Worm (Caenorhabditis elegans) whole organism, mixed stage, embryonic: Measurements from ENCODE around the gene F08G12.5.

Source experiments
- lin-13 ChIP-seq: fragments of 150-350 bp; optimal IDR thresholded peaks from 2 replicates; lab custom pipeline; 2014; ENCODE audit warnings: missing biosample characterization, missing genetic modification characterization
- lin-32 ChIP-seq: fragments of 200-800 bp; sonication (Bioruptor generic); optimal IDR thresholded peaks from 2 replicates; lab custom pipeline; 2018; ENCODE audit warnings: mild to moderate bottlenecking, missing genetic modification characterization, missing compliant biosample characterization
- lsy-2 ChIP-seq: fragments of 150-350 bp; optimal IDR thresholded peaks from 2 replicates; lab custom pipeline; 2014; ENCODE audit warnings: missing biosample characterization, missing genetic modification characterization
- nhr-237 ChIP-seq: fragments of 150-350 bp; optimal IDR thresholded peaks from 2 replicates; lab custom pipeline; 2014; ENCODE audit warnings: missing biosample characterization, missing genetic modification characterization
- nhr-28 ChIP-seq: fragments of 150-350 bp; optimal IDR thresholded peaks from 2 replicates; lab custom pipeline; 2014; ENCODE audit warnings: missing biosample characterization, missing genetic modification characterization
- pha-4 ChIP-seq: fragments of 150-350 bp; optimal IDR thresholded peaks from 2 replicates; lab custom pipeline; 2018; ENCODE audit warnings: missing biosample characterization, missing genetic modification reagents, missing genetic modification characterization
- sem-2 ChIP-seq: fragments of 200-800 bp; sonication (Bioruptor generic); optimal IDR thresholded peaks from 2 replicates; lab custom pipeline; 2018; ENCODE audit warnings: mild to moderate bottlenecking, missing genetic modification characterization, missing compliant biosample characterization
- snpc-4 ChIP-seq: fragments of 150-350 bp; optimal IDR thresholded peaks from 2 replicates; lab custom pipeline; 2014; ENCODE audit warnings: missing biosample characterization, missing genetic modification characterization
- tbx-8 ChIP-seq: fragments of 200-800 bp; sonication (Bioruptor generic); optimal IDR thresholded peaks from 2 replicates; lab custom pipeline; 2018; ENCODE audit warnings: mild to moderate bottlenecking, missing genetic modification characterization, moderate library complexity, missing compliant biosample characterization
- unc-39 ChIP-seq: fragments of 150-350 bp; optimal IDR thresholded peaks from 2 replicates; lab custom pipeline; 2014; ENCODE audit warnings: missing biosample characterization, missing genetic modification characterization
- unc-62 ChIP-seq: fragments of 150-350 bp; optimal IDR thresholded peaks from 2 replicates; lab custom pipeline; 2014; ENCODE audit warnings: missing biosample characterization, missing genetic modification reagents, missing genetic modification characterization
- zip-8 ChIP-seq: fragments of 150-350 bp; optimal IDR thresholded peaks from 2 replicates; lab custom pipeline; 2014; ENCODE audit warnings: missing biosample characterization, missing genetic modification characterization
- ztf-11 ChIP-seq: fragments of 150-350 bp; optimal IDR thresholded peaks from 2 replicates; lab custom pipeline; 2014; ENCODE audit warnings: missing biosample characterization, missing genetic modification characterization

ce11 chrX:11305773-11306172, 4.3 kb downstream of the F08G12.5 start, which contains the start of gene F08G12.1:
- TF ChIP-seq nhr-28 (tag; lab: Kevin White, UChicago) (no peak), nhr-237 (no peak), ztf-11 (tag; lab: Kevin White, UChicago) (no peak), lsy-2 (no peak), unc-62 (GFP tag; lab: Kevin White, UChicago) (no peak), lin-32 (GFP tag; lab: Kevin White, UChicago) (no peak), snpc-4 (tag; lab: Kevin White, UChicago) (no peak), lin-13 (tag; lab: Kevin White, UChicago) (no peak), pha-4 (no peak), zip-8 (no peak), unc-39 (tag; lab: Kevin White, UChicago) (no peak), sem-2 (GFP tag; lab: Kevin White, UChicago) (no peak), tbx-8 (no peak)
